Worm (Caenorhabditis elegans) whole organism, midembryonic: ENCODE results near the gene K01A12.2.

ENCODE experiments used
- T22C8.4 ChIP-seq: fragments of 200-800 bp; sonication (Bioruptor generic); IDR thresholded peaks from 2 replicates; pipeline ENCODE4 v1.3.6; 2022; ENCODE audit warnings: missing genetic modification characterization, missing compliant biosample characterization
- cog-1 ChIP-seq: sonication (generic microtip); optimal IDR thresholded peaks from 2 replicates; lab custom pipeline; 2016; ENCODE audit warnings: missing genetic modification characterization, missing compliant biosample characterization
- flt-1 ChIP-seq: fragments of 200-800 bp; sonication (Bioruptor generic); IDR thresholded peaks from 2 replicates; pipeline ENCODE4 v1.3.6; 2022; ENCODE audit warnings: missing genetic modification characterization, missing compliant biosample characterization
- klf-2 ChIP-seq: fragments of 200-800 bp; sonication (Bioruptor generic); conservative IDR thresholded peaks from 2 replicates; pipeline ENCODE4 v1.3.6; 2022; ENCODE audit warnings: missing genetic modification reagents, missing genetic modification characterization, missing compliant biosample characterization
- med-1 ChIP-seq: sonication (generic microtip); optimal IDR thresholded peaks from 2 replicates; lab custom pipeline; 2017; ENCODE audit warnings: missing genetic modification characterization, mild to moderate bottlenecking, missing compliant biosample characterization, antibody characterized with exemption, missing genetic modification reagents; ENCODE audit not compliant: insufficient read depth
- ref-1 ChIP-seq: fragments of 200-800 bp; sonication (Bioruptor generic); conservative IDR thresholded peaks from 2 replicates; pipeline ENCODE4 v1.3.6; 2022; ENCODE audit warnings: missing genetic modification reagents, missing genetic modification characterization, missing compliant biosample characterization
- tab-1 ChIP-seq: fragments of 200-800 bp; sonication (Bioruptor generic); IDR thresholded peaks from 2 replicates; pipeline ENCODE4 v1.3.6; 2022; ENCODE audit warnings: missing genetic modification characterization, missing compliant biosample characterization
- ztf-23 ChIP-seq: fragments of 200-800 bp; sonication (Bioruptor generic); IDR thresholded peaks from 2 replicates; pipeline ENCODE4 v1.3.6; 2022; ENCODE audit warnings: missing genetic modification reagents, missing genetic modification characterization, missing compliant biosample characterization
- ztf-29 ChIP-seq: fragments of 200-800 bp; sonication (Bioruptor generic); IDR thresholded peaks from 2 replicates; pipeline ENCODE4 v1.3.6; 2022; ENCODE audit warnings: missing genetic modification reagents, missing genetic modification characterization, missing compliant biosample characterization

Gene K01A12.2

DNA sequence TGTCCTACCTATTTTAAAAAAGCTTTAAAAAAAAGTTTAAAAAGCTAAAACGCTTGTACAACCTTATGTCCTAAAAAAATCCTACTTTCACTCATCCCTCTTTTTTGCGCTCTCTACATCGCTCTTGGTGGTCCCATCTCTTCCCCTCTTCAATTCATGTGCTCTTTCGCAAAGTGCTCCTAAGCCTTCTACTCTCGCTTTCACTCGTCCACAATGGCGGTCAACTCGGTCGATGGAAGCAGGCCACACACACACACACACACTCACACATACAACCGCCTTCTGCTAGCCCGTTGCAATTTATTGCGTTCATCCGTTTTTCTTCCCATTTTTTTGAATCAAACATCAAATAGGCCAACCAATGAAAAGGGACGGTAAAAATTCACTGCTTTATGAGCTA, 44.0 kb upstream of the K01A12.2 start:
- no peak for TF ChIP-seq ztf-29
- no peak for TF ChIP-seq T22C8.4 (GFP tag; lab: Robert Waterston, UW)
- no peak for TF ChIP-seq klf-2
- no peak for TF ChIP-seq med-1 (GFP tag; lab: Kevin White, UChicago)
- TF ChIP-seq ref-1 (GFP tag; lab: Robert Waterston, UW), result no peak
- no peak for TF ChIP-seq cog-1 (tag; lab: Kevin White, UChicago)
- TF ChIP-seq ztf-23 (GFP tag; lab: Robert Waterston, UW), result no peak
- TF ChIP-seq flt-1 (GFP tag; lab: Robert Waterston, UW), result no peak; the same call in 1 of the 2 replicates
- TF ChIP-seq tab-1 (GFP tag; lab: Robert Waterston, UW), result no peak

ce11 chrX:8570997-8571517, 42.1 kb upstream of the K01A12.2 start, which contains the start of gene jmjd-3.1:
jmjd-3.1 (plus strand) TSS chrX:8571047.
- TF ChIP-seq flt-1 (GFP tag; lab: Robert Waterston, UW) (no peak), ztf-29 (no peak), ztf-23 (GFP tag; lab: Robert Waterston, UW) (no peak), klf-2 (no peak)

DNA sequence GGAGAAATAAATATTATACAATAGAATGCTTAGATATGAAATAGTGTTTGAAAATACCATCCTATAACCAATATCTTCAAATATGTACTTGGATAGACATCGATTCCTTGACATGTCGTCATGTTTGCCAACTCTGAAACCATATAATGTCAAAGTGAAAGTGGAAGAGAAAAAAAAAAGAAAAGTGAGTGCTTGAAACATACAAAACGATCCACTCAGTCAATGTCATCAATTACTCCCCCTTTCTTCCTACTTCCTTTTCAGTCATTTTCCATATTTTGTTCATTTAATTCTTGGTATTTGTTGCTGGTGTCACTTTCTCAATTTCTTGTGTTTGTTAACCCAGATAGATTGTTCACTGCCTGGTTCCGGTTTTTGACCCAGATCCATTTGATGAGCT, 32.9 kb upstream of the K01A12.2 start, which contains the start of gene F18E9.4:
Gene F18E9.4 (plus strand): TSS at position 301 of the 400 bp plus-strand sequence.
- TF ChIP-seq cog-1 (tag; lab: Kevin White, UChicago), result no peak
- TF ChIP-seq tab-1 (GFP tag; lab: Robert Waterston, UW), result no peak
- TF ChIP-seq flt-1 (GFP tag; lab: Robert Waterston, UW), result no peak
- no peak for TF ChIP-seq ztf-29
- no peak for TF ChIP-seq klf-2
- no peak for TF ChIP-seq ztf-23 (GFP tag; lab: Robert Waterston, UW)
- no peak for TF ChIP-seq ref-1 (GFP tag; lab: Robert Waterston, UW)
- no peak for TF ChIP-seq med-1 (GFP tag; lab: Kevin White, UChicago)
- no peak for TF ChIP-seq T22C8.4 (GFP tag; lab: Robert Waterston, UW)

DNA sequence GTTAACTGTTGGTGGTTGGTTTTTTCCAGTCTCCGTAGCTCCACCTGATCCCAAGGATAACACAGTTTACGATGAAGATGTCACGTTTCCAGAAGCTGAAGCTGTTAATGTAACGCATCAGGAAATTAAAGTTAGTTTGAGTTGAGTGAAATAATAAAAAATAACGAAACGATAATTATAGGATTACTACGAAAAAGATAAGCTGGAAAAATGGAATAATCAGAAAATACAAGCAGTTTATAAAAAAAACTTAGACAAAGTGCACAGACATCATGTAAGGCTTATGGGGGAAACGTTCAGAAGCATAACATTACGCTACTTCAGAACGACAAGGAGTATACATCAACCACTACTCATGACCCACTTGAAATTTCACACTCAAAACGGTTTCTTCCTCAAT, 31.7 kb upstream of the K01A12.2 start, which contains the start of gene F18E9.8:
Gene F18E9.8 (minus strand): TSS at position 101 of the 400 bp plus-strand sequence.
- TF ChIP-seq tab-1 (GFP tag; lab: Robert Waterston, UW) (no peak), T22C8.4 (GFP tag; lab: Robert Waterston, UW) (no peak), med-1 (GFP tag; lab: Kevin White, UChicago) (no peak), ref-1 (GFP tag; lab: Robert Waterston, UW) (no peak), ztf-23 (GFP tag; lab: Robert Waterston, UW) (no peak), flt-1 (GFP tag; lab: Robert Waterston, UW) (no peak), cog-1 (tag; lab: Kevin White, UChicago) (no peak), klf-2 (no peak), ztf-29 (no peak)

DNA sequence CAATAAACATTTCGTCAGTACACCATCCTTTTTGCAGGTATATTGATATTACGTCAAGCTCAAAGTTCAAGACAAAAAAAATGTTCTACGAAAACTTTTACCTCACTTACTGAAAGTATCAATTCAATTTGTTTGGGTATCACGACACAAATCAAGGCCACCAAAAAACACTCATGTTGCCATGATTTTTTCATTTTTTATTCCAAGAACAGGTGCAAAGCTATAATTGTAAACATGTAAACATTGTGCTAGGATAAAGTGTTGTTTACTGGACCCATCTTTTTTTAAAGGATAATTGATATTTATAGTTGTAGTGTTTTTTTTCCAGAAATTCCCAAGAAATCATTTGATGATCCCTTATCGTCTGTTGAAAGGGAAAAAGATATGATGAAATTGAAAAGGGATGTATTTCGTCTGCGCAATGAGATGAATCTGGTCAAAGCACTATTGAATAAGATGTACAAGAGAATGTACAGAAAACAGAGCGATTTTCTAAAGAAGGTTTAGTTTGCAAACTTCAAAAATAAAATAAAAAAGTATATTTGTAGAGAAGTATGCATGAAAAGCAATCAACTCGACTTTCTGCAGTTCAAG, 30.3 kb upstream of the K01A12.2 start:
- TF ChIP-seq klf-2 (no peak), ztf-23 (GFP tag; lab: Robert Waterston, UW) (no peak), med-1 (GFP tag; lab: Kevin White, UChicago) (no peak), ref-1 (GFP tag; lab: Robert Waterston, UW) (no peak), cog-1 (tag; lab: Kevin White, UChicago) (no peak), flt-1 (GFP tag; lab: Robert Waterston, UW) (no peak), ztf-29 (no peak), tab-1 (GFP tag; lab: Robert Waterston, UW) (no peak), T22C8.4 (GFP tag; lab: Robert Waterston, UW) (no peak)

ce11 chrX:8584825-8585384, 28.2 kb upstream of the K01A12.2 start:
- TF ChIP-seq flt-1 (GFP tag; lab: Robert Waterston, UW) (no peak), tab-1 (GFP tag; lab: Robert Waterston, UW) (no peak), ztf-29 (no peak), cog-1 (tag; lab: Kevin White, UChicago) (no peak), klf-2 (no peak)

DNA sequence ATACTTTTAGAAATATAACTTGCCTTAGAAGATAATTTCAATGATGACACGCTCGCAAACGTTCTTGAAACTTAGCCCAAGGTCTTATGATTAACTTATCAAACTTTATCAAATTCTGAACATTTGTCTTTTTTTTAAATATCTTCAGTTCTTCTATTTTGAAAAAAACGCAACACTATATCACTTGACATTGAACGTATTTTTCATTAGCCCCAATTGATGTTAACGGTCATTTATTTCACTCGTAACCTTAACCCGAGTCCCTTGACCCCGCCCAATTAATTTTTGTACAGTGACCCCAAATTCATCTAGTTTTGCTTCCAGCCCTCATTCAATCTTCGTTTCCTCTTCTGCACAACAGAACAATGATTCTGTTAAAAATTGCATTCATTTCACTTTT, 27.3 kb upstream of the K01A12.2 start, which contains the start of gene F18E9.3:
Gene F18E9.3 (plus strand): TSS at position 311 of the 400 bp plus-strand sequence.
- TF ChIP-seq klf-2 (no peak), cog-1 (tag; lab: Kevin White, UChicago) (no peak), ztf-23 (GFP tag; lab: Robert Waterston, UW) (no peak), T22C8.4 (GFP tag; lab: Robert Waterston, UW) (no peak), med-1 (GFP tag; lab: Kevin White, UChicago) (no peak), ref-1 (GFP tag; lab: Robert Waterston, UW) (no peak), flt-1 (GFP tag; lab: Robert Waterston, UW) (no peak), tab-1 (GFP tag; lab: Robert Waterston, UW) (no peak), ztf-29 (no peak)

ce11 chrX:8592881-8593280, 20.3 kb upstream of the K01A12.2 start, which contains the start of gene nlp-7:
nlp-7 (plus strand) TSS chrX:8593181.
- no peak for TF ChIP-seq med-1 (GFP tag; lab: Kevin White, UChicago)
- no peak for TF ChIP-seq klf-2
- TF ChIP-seq tab-1 (GFP tag; lab: Robert Waterston, UW), result no peak
- no peak for TF ChIP-seq flt-1 (GFP tag; lab: Robert Waterston, UW)
- TF ChIP-seq T22C8.4 (GFP tag; lab: Robert Waterston, UW), result no peak
- no peak for TF ChIP-seq ref-1 (GFP tag; lab: Robert Waterston, UW)
- no peak for TF ChIP-seq ztf-23 (GFP tag; lab: Robert Waterston, UW)
- no peak for TF ChIP-seq cog-1 (tag; lab: Kevin White, UChicago)
- TF ChIP-seq ztf-29, result no peak

- TF ChIP-seq klf-2 (no peak), ref-1 (GFP tag; lab: Robert Waterston, UW) (no peak), tab-1 (GFP tag; lab: Robert Waterston, UW) (no peak), med-1 (GFP tag; lab: Kevin White, UChicago) (no peak), ztf-29 (no peak), ztf-23 (GFP tag; lab: Robert Waterston, UW) (no peak), T22C8.4 (GFP tag; lab: Robert Waterston, UW) (no peak), flt-1 (GFP tag; lab: Robert Waterston, UW) (no peak), cog-1 (tag; lab: Kevin White, UChicago) (no peak)
Measured at ce11 chrX:8597647-8598046, 15.5 kb upstream of the K01A12.2 start, which contains the start of gene F18E9.7. F18E9.7 (minus strand) TSS chrX:8597747.
